Fruit fly (Drosophila melanogaster) whole organism, embryonic: ENCODE results near the gene CG6961.
A peak's percentile ranks its signal among the peaks of the same experiment; 100 is the strongest.

Experiments
- Asciz ChIP-seq: fragments of 200-800 bp; sonication (Bioruptor generic); optimal IDR thresholded peaks from 2 replicates; lab custom pipeline; 2017; ENCODE audit warnings: missing biosample characterization, mild to moderate bottlenecking, missing genetic modification characterization, missing genetic modification reagents
- B-H1 ChIP-seq: fragments of 200-800 bp; sonication (Bioruptor generic); IDR thresholded peaks from 3 replicates; pipeline ENCODE4 v1.3.6; 2022; ENCODE audit warnings: missing biosample characterization, missing genetic modification characterization
- Bteb2 ChIP-seq: fragments of 200-800 bp; sonication (Bioruptor generic); optimal IDR thresholded peaks from 2 replicates; lab custom pipeline; 2016; ENCODE audit warnings: missing biosample characterization, missing genetic modification characterization
- C15 ChIP-seq: fragments of 200-800 bp; sonication (Bioruptor generic); IDR thresholded peaks from 3 replicates; pipeline ENCODE4 v1.3.6; 2022; ENCODE audit warnings: missing biosample characterization, missing genetic modification characterization
- CG10462 ChIP-seq: fragments of 200-800 bp; sonication (Bioruptor generic); optimal IDR thresholded peaks from 2 replicates; lab custom pipeline; 2016; ENCODE audit warnings: missing biosample characterization, missing genetic modification characterization
- CG11093 ChIP-seq: fragments of 200-800 bp; sonication (Bioruptor generic); IDR thresholded peaks from 3 replicates; pipeline ENCODE4 v1.3.6; 2022; ENCODE audit warnings: missing biosample characterization, missing genetic modification characterization
- CG11695 ChIP-seq: fragments of 200-800 bp; sonication (Bioruptor generic); IDR thresholded peaks from 3 replicates; pipeline ENCODE4 v1.3.6; 2022; ENCODE audit warnings: missing biosample characterization, missing genetic modification characterization
- CG12071 ChIP-seq: fragments of 200-800 bp; sonication (Bioruptor generic); optimal IDR thresholded peaks from 3 replicates; lab custom pipeline; 2018; ENCODE audit warnings: missing biosample characterization, mild to moderate bottlenecking, missing genetic modification characterization
- CG12155 ChIP-seq: fragments of 200-800 bp; sonication (Bioruptor generic); optimal IDR thresholded peaks from 3 replicates; lab custom pipeline; 2016; ENCODE audit warnings: missing biosample characterization, missing genetic modification characterization
- CG12299 ChIP-seq: fragments of 200-800 bp; sonication (Bioruptor generic); optimal IDR thresholded peaks from 2 replicates; lab custom pipeline; 2018; ENCODE audit warnings: missing biosample characterization, mild to moderate bottlenecking, missing genetic modification characterization
- CG16863 ChIP-seq: fragments of 200-800 bp; sonication (Bioruptor generic); optimal IDR thresholded peaks from 3 replicates; lab custom pipeline; 2016; ENCODE audit warnings: missing biosample characterization, missing genetic modification characterization
- CG17328 ChIP-seq: fragments of 200-800 bp; sonication (Bioruptor generic); IDR thresholded peaks from 2 replicates; pipeline ENCODE4 v1.3.6; 2022; ENCODE audit warnings: missing biosample characterization, missing genetic modification characterization
- CG2202 ChIP-seq: fragments of 200-800 bp; sonication (Bioruptor generic); optimal IDR thresholded peaks from 2 replicates; lab custom pipeline; 2018; ENCODE audit warnings: missing biosample characterization, mild to moderate bottlenecking, missing genetic modification characterization
- CG3838 ChIP-seq: fragments of 200-800 bp; sonication (Bioruptor generic); optimal IDR thresholded peaks from 3 replicates; lab custom pipeline; 2016; ENCODE audit warnings: missing biosample characterization, missing genetic modification characterization
- CG5180 ChIP-seq: fragments of 200-800 bp; sonication (Bioruptor generic); optimal IDR thresholded peaks from 3 replicates; lab custom pipeline; 2017; ENCODE audit warnings: missing biosample characterization, missing genetic modification characterization, mild to moderate bottlenecking, moderate library complexity, missing genetic modification reagents
- CG7745 ChIP-seq: fragments of 200-800 bp; sonication (Bioruptor generic); optimal IDR thresholded peaks from 2 replicates; lab custom pipeline; 2018; ENCODE audit warnings: missing biosample characterization, mild to moderate bottlenecking, missing genetic modification characterization, moderate library complexity
- CG8388 ChIP-seq: fragments of 200-800 bp; sonication (Bioruptor generic); optimal IDR thresholded peaks from 2 replicates; lab custom pipeline; 2019; ENCODE audit warnings: missing biosample characterization, mild to moderate bottlenecking, missing genetic modification characterization, moderate library complexity
- D19B ChIP-seq: fragments of 200-800 bp; sonication (Bioruptor generic); optimal IDR thresholded peaks from 2 replicates; lab custom pipeline; 2017; ENCODE audit warnings: missing biosample characterization, mild to moderate bottlenecking, missing genetic modification characterization
- Elba2 ChIP-seq: fragments of 200-800 bp; sonication (Bioruptor generic); optimal IDR thresholded peaks from 3 replicates; lab custom pipeline; 2016; ENCODE audit warnings: missing biosample characterization, missing genetic modification characterization
- Ets97D ChIP-seq: fragments of 200-800 bp; sonication (Bioruptor generic); optimal IDR thresholded peaks from 3 replicates; lab custom pipeline; 2016; ENCODE audit warnings: missing biosample characterization, missing genetic modification characterization
- Fer1 ChIP-seq: fragments of 200-800 bp; sonication (Bioruptor generic); optimal IDR thresholded peaks from 2 replicates; lab custom pipeline; 2017; ENCODE audit warnings: missing biosample characterization, mild to moderate bottlenecking, missing genetic modification characterization
- Hey ChIP-seq: fragments of 200-800 bp; sonication (Bioruptor generic); optimal IDR thresholded peaks from 3 replicates; lab custom pipeline; 2018; ENCODE audit warnings: missing biosample characterization, mild to moderate bottlenecking, missing genetic modification characterization
- HmgD ChIP-seq: fragments of 200-800 bp; sonication (Bioruptor generic); optimal IDR thresholded peaks from 3 replicates; lab custom pipeline; 2016; ENCODE audit warnings: missing biosample characterization, missing genetic modification characterization
- HmgZ ChIP-seq: fragments of 200-800 bp; sonication (Bioruptor generic); optimal IDR thresholded peaks from 2 replicates; lab custom pipeline; 2018; ENCODE audit warnings: missing biosample characterization, mild to moderate bottlenecking, missing genetic modification characterization
- Neu2 ChIP-seq: fragments of 200-800 bp; sonication (Bioruptor generic); optimal IDR thresholded peaks from 3 replicates; lab custom pipeline; 2016; ENCODE audit warnings: missing biosample characterization, missing genetic modification characterization, borderline replicate concordance
- Sry-β ChIP-seq: fragments of 200-800 bp; sonication (Bioruptor generic); optimal IDR thresholded peaks from 2 replicates; lab custom pipeline; 2018; ENCODE audit warnings: missing biosample characterization, mild to moderate bottlenecking, missing genetic modification characterization, moderate library complexity
- Vsx1 ChIP-seq: fragments of 200-800 bp; sonication (Bioruptor generic); optimal IDR thresholded peaks from 2 replicates; lab custom pipeline; 2017; ENCODE audit warnings: missing biosample characterization, mild to moderate bottlenecking, missing genetic modification characterization, missing genetic modification reagents
- bowl ChIP-seq: fragments of 200-800 bp; sonication (Bioruptor generic); IDR thresholded peaks from 2 replicates; pipeline ENCODE4 v1.3.6; 2022; ENCODE audit warnings: missing biosample characterization, missing genetic modification characterization
- corto ChIP-seq: fragments of 200-800 bp; sonication (Bioruptor generic); optimal IDR thresholded peaks from 2 replicates; lab custom pipeline; 2016; ENCODE audit warnings: missing biosample characterization, mild to moderate bottlenecking, missing genetic modification characterization, moderate library complexity
- dysf ChIP-seq: fragments of 200-800 bp; sonication (Bioruptor generic); IDR thresholded peaks from 3 replicates; pipeline ENCODE4 v1.3.6; 2022; ENCODE audit warnings: missing biosample characterization, missing genetic modification characterization
- ewg ChIP-seq: fragments of 200-800 bp; sonication (Bioruptor generic); optimal IDR thresholded peaks from 3 replicates; lab custom pipeline; 2017; ENCODE audit warnings: mild to moderate bottlenecking, missing biosample characterization, missing genetic modification reagents, missing genetic modification characterization
- fd64A ChIP-seq: fragments of 200-800 bp; sonication (Bioruptor generic); optimal IDR thresholded peaks from 3 replicates; lab custom pipeline; 2018; ENCODE audit warnings: missing biosample characterization, mild to moderate bottlenecking, missing genetic modification characterization
- fru ChIP-seq: fragments of >200 bp; optimal IDR thresholded peaks from 2 replicates; lab custom pipeline; 2017
- hbn ChIP-seq: fragments of 200-800 bp; sonication (Bioruptor generic); IDR thresholded peaks from 2 replicates; pipeline ENCODE4 v1.3.6; 2022; ENCODE audit warnings: missing biosample characterization, missing genetic modification characterization; ENCODE audit not compliant: partially characterized antibody
- hkb ChIP-seq, 2 experiments: fragments of 200-800 bp in 1 of 2; fragments of >200 bp in 1 of 2; sonication (Bioruptor generic) in 1 of 2; IDR thresholded peaks in 1 of 2; optimal IDR thresholded peaks in 1 of 2; 2 replicates each; pipeline versions ENCODE4 v1.3.6 to Lab custom; 2017 to 2022; ENCODE audit warnings: missing biosample characterization in 1 of 2, missing genetic modification characterization in 1 of 2
- klu ChIP-seq: fragments of 200-800 bp; sonication (Bioruptor generic); IDR thresholded peaks from 2 replicates; pipeline ENCODE4 v1.3.6; 2022; ENCODE audit warnings: missing biosample characterization, missing genetic modification characterization
- knrl ChIP-seq: fragments of 200-800 bp; sonication (Bioruptor generic); IDR thresholded peaks from 3 replicates; pipeline ENCODE4 v1.3.6; 2022; ENCODE audit warnings: missing biosample characterization, missing genetic modification characterization; ENCODE audit not compliant: partially characterized antibody
- lmd ChIP-seq: fragments of 200-800 bp; sonication (Bioruptor generic); IDR thresholded peaks from 2 replicates; pipeline ENCODE4 v1.3.6; 2022; ENCODE audit warnings: missing biosample characterization, missing genetic modification characterization
- otp ChIP-seq: fragments of 200-800 bp; sonication (Bioruptor generic); IDR thresholded peaks from 3 replicates; pipeline ENCODE4, ENCODE4 v1.3.6; 2022; ENCODE audit warnings: missing biosample characterization, missing genetic modification characterization
- p53 ChIP-seq: fragments of 200-800 bp; sonication (Bioruptor generic); optimal IDR thresholded peaks from 2 replicates; lab custom pipeline; 2016; ENCODE audit warnings: missing biosample characterization, missing genetic modification characterization
- phol ChIP-seq: fragments of 200-800 bp; sonication (Bioruptor generic); optimal IDR thresholded peaks from 3 replicates; lab custom pipeline; 2018; ENCODE audit warnings: missing biosample characterization, mild to moderate bottlenecking, missing genetic modification characterization, moderate library complexity
- pita ChIP-seq: fragments of 200-800 bp; sonication (Bioruptor generic); optimal IDR thresholded peaks from 2 replicates; lab custom pipeline; 2017; ENCODE audit warnings: missing biosample characterization, mild to moderate bottlenecking, missing genetic modification characterization
- slp2 ChIP-seq: fragments of 200-800 bp; sonication (Bioruptor generic); optimal IDR thresholded peaks from 2 replicates; lab custom pipeline; 2016; ENCODE audit warnings: missing biosample characterization, missing genetic modification characterization
- sqz ChIP-seq: fragments of 200-800 bp; sonication (Bioruptor generic); optimal IDR thresholded peaks from 3 replicates; lab custom pipeline; 2018; ENCODE audit warnings: missing biosample characterization, mild to moderate bottlenecking, missing genetic modification characterization
- tgo ChIP-seq: fragments of 200-800 bp; sonication (Bioruptor generic); IDR thresholded peaks from 3 replicates; pipeline ENCODE4 v1.3.6; 2022; ENCODE audit warnings: missing biosample characterization, missing genetic modification characterization
- tin ChIP-seq: fragments of 200-800 bp; sonication (Bioruptor generic); optimal IDR thresholded peaks from 3 replicates; lab custom pipeline; 2016; ENCODE audit warnings: missing biosample characterization, missing genetic modification characterization
- ttk ChIP-seq: fragments of 200-800 bp; sonication (Bioruptor generic); IDR thresholded peaks from 2 replicates; pipeline ENCODE4 v2.1.2; 2022; ENCODE audit warnings: missing biosample characterization, missing genetic modification characterization
- tup ChIP-seq: fragments of 200-800 bp; sonication (Bioruptor generic); optimal IDR thresholded peaks from 2 replicates; lab custom pipeline; 2016; ENCODE audit warnings: missing biosample characterization, mild to moderate bottlenecking, missing genetic modification characterization, moderate library complexity
- vfl ChIP-seq: fragments of 200-800 bp; sonication (Bioruptor generic); optimal IDR thresholded peaks from 2 replicates; lab custom pipeline; 2016; ENCODE audit warnings: missing biosample characterization, missing genetic modification characterization

CG6961 gene

DNA sequence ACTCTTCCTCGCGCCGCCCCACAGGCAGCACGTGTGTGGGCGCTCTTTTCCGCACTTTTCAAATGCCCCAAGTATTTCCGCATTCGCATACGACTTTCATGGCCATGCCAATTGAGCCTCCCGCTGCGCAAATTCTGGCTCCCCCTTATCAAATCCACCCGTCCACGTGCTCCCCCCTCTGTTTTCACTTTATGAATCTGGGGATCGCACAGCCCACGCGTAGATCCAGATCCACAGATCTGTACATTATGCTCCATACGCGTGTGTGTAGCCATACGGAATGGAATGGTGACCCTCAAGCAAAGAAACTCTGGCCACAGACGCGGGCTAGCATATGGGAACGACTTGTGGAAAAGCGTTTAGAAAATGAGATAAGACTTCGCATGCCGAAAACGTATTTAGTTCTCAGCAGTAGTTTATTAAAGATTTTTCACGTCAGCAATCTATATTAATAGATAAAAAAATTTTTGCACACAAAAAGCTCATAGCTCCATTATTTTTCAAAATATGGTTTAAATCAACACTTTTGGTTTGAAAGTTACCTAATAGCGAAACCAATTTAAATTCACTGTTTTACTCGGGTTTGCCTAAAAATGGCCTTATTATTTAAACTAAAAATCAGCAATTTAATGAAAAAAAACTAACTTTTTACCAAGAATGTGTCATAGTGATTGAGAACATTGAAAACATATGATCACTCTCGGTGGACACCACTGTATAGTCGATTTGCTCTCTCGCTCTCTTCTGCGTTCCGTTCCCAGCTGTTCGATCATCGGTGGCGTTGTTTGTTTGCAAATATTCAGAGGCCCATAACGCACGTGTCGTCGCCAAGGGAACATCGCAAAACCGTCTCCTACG is 1.6 kb upstream of the CG6961 start (continued):
- TF ChIP-seq CG7745 (tag; lab: Kevin White, UChicago) (no peak), C15 (GFP tag; lab: Robert Waterston, UW) (no peak), hbn (GFP tag; lab: Robert Waterston, UW) (no peak), D19B (GFP tag; lab: Kevin White, UChicago) (peak; percentile 68), CG12071 (GFP tag; lab: Kevin White, UChicago) (no peak), CG12155 (GFP tag; lab: Kevin White, UChicago) (peak; percentile 41), otp (GFP tag; lab: Robert Waterston, UW) (no peak), ewg (GFP tag; lab: Kevin White, UChicago) (peak; percentile 35), tgo (GFP tag; lab: Robert Waterston, UW) (peak; percentile 49; the same call in 1 of the 3 replicates), dysf (peak; percentile 67; the same call in 2 of the 3 replicates), sqz (peak; percentile 49), lmd (GFP tag; lab: Robert Waterston, UW) (peak; percentile 56), phol (tag; lab: Kevin White, UChicago) (peak; percentile 62), fru (no peak), p53 (GFP tag; lab: Kevin White, UChicago) (no peak), slp2 (GFP tag; lab: Kevin White, UChicago) (no peak), CG12299 (tag; lab: Kevin White, UChicago) (no peak), bowl (GFP tag; lab: Robert Waterston, UW) (no peak), CG2202 (tag; lab: Kevin White, UChicago) (peak; percentile 3), Neu2 (GFP tag; lab: Kevin White, UChicago) (no peak), tin (GFP tag; lab: Kevin White, UChicago) (peak; percentile 49), vfl (GFP tag; lab: Kevin White, UChicago) (no peak), CG11093 (GFP tag; lab: Robert Waterston, UW) (no peak), Fer1 (GFP tag; lab: Kevin White, UChicago) (peak; percentile 59), klu (GFP tag; lab: Robert Waterston, UW) (no peak), CG5180 (GFP tag; lab: Kevin White, UChicago) (peak; percentile 24), Hey (tag; lab: Kevin White, UChicago) (peak; percentile 6), knrl (GFP tag; lab: Robert Waterston, UW) (no peak), Ets97D (peak; percentile 21), CG10462 (GFP tag; lab: Kevin White, UChicago) (no peak), pita (GFP tag; lab: Kevin White, UChicago) (no peak), tup (GFP tag; lab: Kevin White, UChicago) (no peak), CG8388 (GFP tag; lab: Kevin White, UChicago) (peak; percentile 51), CG17328 (no peak), corto (GFP tag; lab: Kevin White, UChicago) (no peak), Asciz (GFP tag; lab: Kevin White, UChicago) (peak; percentile 49), HmgZ (tag; lab: Kevin White, UChicago) (peak; percentile 5), CG16863 (GFP tag; lab: Kevin White, UChicago) (peak; percentile 62), Elba2 (no peak), CG11695 (GFP tag; lab: Robert Waterston, UW) (peak; percentile 35; the same call in 1 of the 3 replicates), B-H1 (GFP tag; lab: Robert Waterston, UW) (no peak), hkb (optimal IDR thresholded peaks at IDR 0.05; lab: Kevin White, UChicago) (no peak), hkb (GFP tag; IDR thresholded peaks at IDR 0.05; lab: Robert Waterston, UW) (no peak), fd64A (GFP tag; lab: Kevin White, UChicago) (no peak), Vsx1 (GFP tag; lab: Kevin White, UChicago) (peak; percentile 39), CG3838 (peak; percentile 5), Sry-β (GFP tag; lab: Kevin White, UChicago) (no peak), ttk (no peak), HmgD (GFP tag; lab: Kevin White, UChicago) (no peak), Bteb2 (no peak)
